Worm (Caenorhabditis elegans) whole organism, L4 larva: ENCODE data around the gene ttr-32.
A peak's percentile ranks its signal among the peaks of the same experiment; 100 is the strongest.

Source experiments
- F37D6.2 ChIP-seq: sonication (generic microtip); optimal IDR thresholded peaks from 2 replicates; lab custom pipeline; 2016; ENCODE audit warnings: mild to moderate bottlenecking, missing genetic modification characterization, missing compliant biosample characterization
- ceh-44 ChIP-seq: fragments of 200-800 bp; sonication (Bioruptor generic); IDR thresholded peaks from 2 replicates; pipeline ENCODE4 v1.3.6; 2022; ENCODE audit warnings: missing genetic modification reagents, missing genetic modification characterization, missing compliant biosample characterization
- ces-1 ChIP-seq: fragments of 150-350 bp; sonication (generic microtip); optimal IDR thresholded peaks from 4 replicates; lab custom pipeline; 2014; ENCODE audit warnings: missing biosample characterization, missing genetic modification reagents, missing genetic modification characterization
- hlh-30 ChIP-seq: sonication (generic microtip); optimal IDR thresholded peaks from 2 replicates; lab custom pipeline; 2017; ENCODE audit warnings: antibody characterized with exemption, mild to moderate bottlenecking, missing genetic modification characterization, missing compliant biosample characterization; ENCODE audit not compliant: insufficient read depth
- lir-3 ChIP-seq: sonication (generic microtip); optimal IDR thresholded peaks from 2 replicates; lab custom pipeline; 2016; ENCODE audit warnings: mild to moderate bottlenecking, missing genetic modification characterization, missing compliant biosample characterization
- lsy-2 ChIP-seq, 2 experiments: fragments of 150-350 bp in 1 of 2; sonication (generic microtip) in 1 of 2; optimal IDR thresholded peaks; 2 replicates each; lab custom pipeline; 2014 to 2017; ENCODE audit warnings: missing biosample characterization in 2 of 2, missing genetic modification characterization in 2 of 2
- mep-1 ChIP-seq: fragments of 150-350 bp; sonication (generic microtip); optimal IDR thresholded peaks from 3 replicates; lab custom pipeline; 2014; ENCODE audit warnings: missing biosample characterization, missing genetic modification characterization
- nhr-11 ChIP-seq: fragments of 150-350 bp; optimal IDR thresholded peaks from 2 replicates; lab custom pipeline; 2014; ENCODE audit warnings: missing biosample characterization, missing genetic modification characterization
- nhr-237 ChIP-seq: sonication (generic microtip); optimal IDR thresholded peaks from 2 replicates; lab custom pipeline; 2017; ENCODE audit warnings: missing biosample characterization, missing genetic modification characterization
- pqm-1 ChIP-seq: sonication (generic microtip); optimal IDR thresholded peaks from 2 replicates; lab custom pipeline; 2017; ENCODE audit warnings: missing biosample characterization, missing genetic modification characterization
- saeg-2 ChIP-seq: fragments of 200-800 bp; sonication (Bioruptor generic); IDR thresholded peaks from 2 replicates; pipeline ENCODE4 v1.3.6; 2022; ENCODE audit warnings: missing genetic modification reagents, missing genetic modification characterization, missing compliant biosample characterization
- skn-1 ChIP-seq: fragments of 150-350 bp; optimal IDR thresholded peaks from 2 replicates; lab custom pipeline; 2014; ENCODE audit warnings: missing biosample characterization, missing genetic modification characterization
- unc-62 ChIP-seq, 3 experiments: fragments of 150-350 bp in 1 of 3; sonication (generic microtip); optimal IDR thresholded peaks in 2 of 3; peaks in 1 of 3; 1 replicate in 1 of 3; 2 replicates in 2 of 3; lab custom pipeline; 2014 to 2017; ENCODE audit warnings: missing biosample characterization in 3 of 3, missing genetic modification characterization in 3 of 3, missing genetic modification reagents in 3 of 3, missing genotype in 1 of 3
- zag-1 ChIP-seq: fragments of 150-350 bp; optimal IDR thresholded peaks from 2 replicates; lab custom pipeline; 2014; ENCODE audit warnings: missing biosample characterization, missing genetic modification characterization

- no peak for TF ChIP-seq saeg-2 (GFP tag; lab: Robert Waterston, UW)
- TF ChIP-seq hlh-30 (tag; lab: Kevin White, UChicago): no peak
- no peak for TF ChIP-seq skn-1 (tag; lab: Kevin White, UChicago)
- TF ChIP-seq zag-1: no peak
- TF ChIP-seq lir-3 (tag; lab: Kevin White, UChicago): no peak
- no peak for TF ChIP-seq nhr-237
- TF ChIP-seq lsy-2 (tag; optimal IDR thresholded peaks at IDR 0.05; lab: Kevin White, UChicago): peak in 1 of 2 experiments; percentile 23
- no peak for TF ChIP-seq ceh-44 (GFP tag; lab: Robert Waterston, UW)
- no peak for TF ChIP-seq unc-62 (GFP tag; optimal IDR thresholded peaks at IDR 0.05 in 1 of 2; lab: Kevin White, UChicago)
- no peak for TF ChIP-seq unc-62 (tag; optimal IDR thresholded peaks at IDR 0.05; lab: Kevin White, UChicago)
- no peak for TF ChIP-seq F37D6.2 (tag; lab: Kevin White, UChicago)
- TF ChIP-seq nhr-11 (tag; lab: Kevin White, UChicago): no peak
- TF ChIP-seq pqm-1 (tag; lab: Kevin White, UChicago): no peak
- TF ChIP-seq ces-1 (GFP tag; lab: Kevin White, UChicago): no peak
- TF ChIP-seq mep-1 (tag; lab: Kevin White, UChicago): no peak
These were observed 13.1 kb downstream of the ttr-32 start, which contains the start of gene mfsd-6 for ce11 chrIII:7579324-7579723.
